Worm (Caenorhabditis elegans) whole organism, young adult: ENCODE data around the gene F43E2.1.

Source experiments
- B0336.3 ChIP-seq: fragments of 200-800 bp; sonication (Bioruptor generic); IDR thresholded peaks from 2 replicates; pipeline ENCODE4 v1.3.6; 2022; ENCODE audit warnings: missing genetic modification characterization, missing compliant biosample characterization
- C06A6.2 ChIP-seq: fragments of 200-800 bp; sonication (Bioruptor generic); conservative IDR thresholded peaks from 2 replicates; pipeline ENCODE4 v1.3.6; 2022; ENCODE audit warnings: missing genetic modification characterization, missing compliant biosample characterization
- D2030.7 ChIP-seq: fragments of 200-800 bp; sonication (Bioruptor generic); IDR thresholded peaks from 2 replicates; pipeline ENCODE4 v1.3.6; 2022; ENCODE audit warnings: missing genetic modification reagents, missing genetic modification characterization, missing compliant biosample characterization
- F10E7.11 ChIP-seq: sonication (generic microtip); optimal IDR thresholded peaks from 2 replicates; lab custom pipeline; 2017; ENCODE audit warnings: mild to moderate bottlenecking, missing genetic modification characterization, moderate library complexity, missing compliant biosample characterization
- F22D6.2 ChIP-seq: sonication (generic microtip); optimal IDR thresholded peaks from 2 replicates; lab custom pipeline; 2016; ENCODE audit warnings: mild to moderate bottlenecking, missing genetic modification characterization, missing compliant biosample characterization
- F23B12.7 ChIP-seq: sonication (generic microtip); optimal IDR thresholded peaks from 2 replicates; lab custom pipeline; 2017; ENCODE audit warnings: missing genetic modification characterization, mild to moderate bottlenecking, missing compliant biosample characterization, antibody characterized with exemption, moderate library complexity; ENCODE audit not compliant: insufficient read depth
- F39B2.1 ChIP-seq: fragments of 200-800 bp; sonication (Bioruptor generic); IDR thresholded peaks from 2 replicates; pipeline ENCODE4 v1.3.6; 2022; ENCODE audit warnings: missing genetic modification reagents, missing genetic modification characterization, missing compliant biosample characterization
- F49E8.2 ChIP-seq: sonication (generic microtip); optimal IDR thresholded peaks from 3 replicates; lab custom pipeline; 2017; ENCODE audit warnings: missing genetic modification characterization, mild to moderate bottlenecking, missing compliant biosample characterization, antibody characterized with exemption, moderate library complexity; ENCODE audit not compliant: insufficient read depth
- F55B11.4 ChIP-seq: sonication (generic microtip); optimal IDR thresholded peaks from 2 replicates; lab custom pipeline; 2016; ENCODE audit warnings: missing compliant biosample characterization, missing genetic modification characterization, borderline replicate concordance; ENCODE audit not compliant: insufficient read depth
- F57C9.4 ChIP-seq: sonication (generic microtip); optimal IDR thresholded peaks from 2 replicates; lab custom pipeline; 2017; ENCODE audit warnings: mild to moderate bottlenecking, missing genetic modification characterization, missing compliant biosample characterization
- ama-1 ChIP-seq, 3 experiments: fragments of 150-350 bp in 1 of 3; sonication (generic microtip) in 2 of 3; optimal IDR thresholded peaks; 2 replicates each; lab custom pipeline; 2014 to 2018; ENCODE audit warnings: missing biosample characterization in 2 of 3, missing genetic modification characterization in 2 of 3, missing genetic modification reagents in 2 of 3
- aptf-2 ChIP-seq: fragments of 200-800 bp; sonication (Bioruptor generic); conservative IDR thresholded peaks from 2 replicates; pipeline ENCODE4 v1.3.6; 2022; ENCODE audit warnings: missing genetic modification reagents, missing genetic modification characterization, missing compliant biosample characterization
- aptf-3 ChIP-seq: fragments of 200-800 bp; sonication (Bioruptor generic); IDR thresholded peaks from 2 replicates; pipeline ENCODE4 v1.3.6; 2022; ENCODE audit warnings: missing genetic modification characterization, missing compliant biosample characterization
- attf-3 ChIP-seq: fragments of 200-800 bp; sonication (Bioruptor generic); conservative IDR thresholded peaks from 2 replicates; pipeline ENCODE4 v1.3.6; 2022; ENCODE audit warnings: missing genetic modification reagents, missing genetic modification characterization, missing compliant biosample characterization
- attf-5 ChIP-seq: fragments of 200-800 bp; sonication (Bioruptor generic); optimal IDR thresholded peaks from 2 replicates; lab custom pipeline; 2018; ENCODE audit warnings: mild to moderate bottlenecking, missing genetic modification characterization, missing compliant biosample characterization
- ceh-100 ChIP-seq: fragments of 200-800 bp; sonication (Bioruptor generic); IDR thresholded peaks from 2 replicates; pipeline ENCODE4 v1.3.6; 2022; ENCODE audit warnings: missing genetic modification reagents, missing genetic modification characterization, missing compliant biosample characterization
- ceh-40 ChIP-seq: fragments of 200-800 bp; sonication (Bioruptor generic); IDR thresholded peaks from 2 replicates; pipeline ENCODE4 v1.3.6; 2022; ENCODE audit warnings: missing genetic modification characterization, missing compliant biosample characterization
- dpff-1 ChIP-seq: sonication (generic microtip); optimal IDR thresholded peaks from 2 replicates; lab custom pipeline; 2017; ENCODE audit warnings: mild to moderate bottlenecking, missing genetic modification characterization, missing compliant biosample characterization
- efl-1 ChIP-seq: fragments of 150-350 bp; optimal IDR thresholded peaks from 2 replicates; lab custom pipeline; 2014; ENCODE audit warnings: missing biosample characterization, missing genetic modification reagents, missing genetic modification characterization
- egrh-3 ChIP-seq: fragments of 200-800 bp; sonication (Bioruptor generic); IDR thresholded peaks from 2 replicates; pipeline ENCODE4 v1.3.6; 2022; ENCODE audit warnings: missing genetic modification reagents, missing genetic modification characterization, missing compliant biosample characterization
- ets-4 ChIP-seq: fragments of 200-800 bp; sonication (Bioruptor generic); optimal IDR thresholded peaks from 2 replicates; lab custom pipeline; 2018; ENCODE audit warnings: mild to moderate bottlenecking, missing genetic modification characterization, missing compliant biosample characterization
- hlh-12 ChIP-seq: sonication (generic microtip); optimal IDR thresholded peaks from 2 replicates; lab custom pipeline; 2016; ENCODE audit warnings: missing genetic modification characterization, missing compliant biosample characterization
- hsf-1 ChIP-seq: fragments of 200-800 bp; sonication (Bioruptor generic); IDR thresholded peaks from 2 replicates; pipeline ENCODE4 v1.3.6; 2022; ENCODE audit warnings: missing genetic modification reagents, missing genetic modification characterization, missing compliant biosample characterization
- let-526 ChIP-seq: fragments of 200-800 bp; sonication (Bioruptor generic); IDR thresholded peaks from 2 replicates; pipeline ENCODE4 v1.3.6; 2022; ENCODE audit warnings: missing genetic modification reagents, missing genetic modification characterization, missing compliant biosample characterization
- lin-26 ChIP-seq: fragments of 200-800 bp; sonication (Bioruptor generic); IDR thresholded peaks from 2 replicates; pipeline ENCODE4 v1.3.6; 2022; ENCODE audit warnings: missing genetic modification reagents, missing genetic modification characterization, missing compliant biosample characterization
- lir-1 ChIP-seq: fragments of 200-800 bp; sonication (Bioruptor generic); conservative IDR thresholded peaks from 2 replicates; pipeline ENCODE4 v1.3.6; 2022; ENCODE audit warnings: missing genetic modification reagents, missing genetic modification characterization, missing compliant biosample characterization
- lsl-1 ChIP-seq: fragments of 200-800 bp; sonication (Bioruptor generic); optimal IDR thresholded peaks from 2 replicates; lab custom pipeline; 2018; ENCODE audit warnings: mild to moderate bottlenecking, missing genetic modification characterization, moderate library complexity, missing compliant biosample characterization
- nfya-2 ChIP-seq: fragments of 200-800 bp; sonication (Bioruptor generic); IDR thresholded peaks from 2 replicates; pipeline ENCODE4 v1.3.6; 2022; ENCODE audit warnings: missing genetic modification reagents, missing genetic modification characterization, missing compliant biosample characterization
- nhr-179 ChIP-seq: sonication (generic microtip); optimal IDR thresholded peaks from 2 replicates; lab custom pipeline; 2016; ENCODE audit warnings: mild to moderate bottlenecking, missing genetic modification characterization, missing compliant biosample characterization
- pha-4 ChIP-seq: fragments of 150-350 bp; sonication (generic microtip); optimal IDR thresholded peaks from 2 replicates; lab custom pipeline; 2014; ENCODE audit warnings: missing biosample characterization, missing genetic modification reagents, missing genetic modification characterization
- sdz-38 ChIP-seq: sonication (generic microtip); optimal IDR thresholded peaks from 2 replicates; lab custom pipeline; 2016; ENCODE audit warnings: missing genotype, missing genetic modification characterization, missing compliant biosample characterization
- snpc-1.1 ChIP-seq: sonication (generic microtip); optimal IDR thresholded peaks from 2 replicates; lab custom pipeline; 2017; ENCODE audit warnings: missing genetic modification characterization, mild to moderate bottlenecking, missing compliant biosample characterization, antibody characterized with exemption, moderate library complexity, missing genotype, missing genetic modification reagents; ENCODE audit not compliant: insufficient read depth
- snpc-1.3 ChIP-seq: sonication (generic microtip); optimal IDR thresholded peaks from 2 replicates; lab custom pipeline; 2017; ENCODE audit warnings: missing genetic modification characterization, mild to moderate bottlenecking, missing compliant biosample characterization, antibody characterized with exemption, moderate library complexity, missing genotype, missing genetic modification reagents; ENCODE audit not compliant: insufficient read depth
- snpc-3.4 ChIP-seq: sonication (generic microtip); optimal IDR thresholded peaks from 2 replicates; lab custom pipeline; 2017; ENCODE audit warnings: missing genetic modification characterization, mild to moderate bottlenecking, missing compliant biosample characterization, antibody characterized with exemption, moderate library complexity, missing genotype, missing genetic modification reagents
- sptf-2 ChIP-seq: fragments of 200-800 bp; sonication (Bioruptor generic); optimal IDR thresholded peaks from 2 replicates; lab custom pipeline; 2018; ENCODE audit warnings: mild to moderate bottlenecking, missing genetic modification characterization, missing compliant biosample characterization
- tbp1 ChIP-seq: fragments of 200-800 bp; sonication (Bioruptor generic); optimal IDR thresholded peaks from 2 replicates; lab custom pipeline; 2018; ENCODE audit warnings: mild to moderate bottlenecking, missing genetic modification characterization, missing compliant biosample characterization
- unc-130 ChIP-seq: sonication (generic microtip); optimal IDR thresholded peaks from 2 replicates; lab custom pipeline; 2016; ENCODE audit warnings: missing genetic modification reagents, missing genetic modification characterization, missing compliant biosample characterization
- ztf-18 ChIP-seq: sonication (generic microtip); optimal IDR thresholded peaks from 2 replicates; lab custom pipeline; 2016; ENCODE audit warnings: missing genotype, mild to moderate bottlenecking, missing genetic modification characterization, missing compliant biosample characterization
- ztf-6 ChIP-seq: fragments of 200-800 bp; sonication (Bioruptor generic); IDR thresholded peaks from 2 replicates; pipeline ENCODE4 v1.3.6; 2022; ENCODE audit warnings: missing genetic modification reagents, missing genetic modification characterization, missing compliant biosample characterization

The F43E2.1 gene

ce11 chrII:7393922-7394689 is 19.0 kb downstream of the F43E2.1 start (continued):
- no peak for TF ChIP-seq F49E8.2 (tag; lab: Kevin White, UChicago)
- no peak for TF ChIP-seq ceh-40 (GFP tag; lab: Robert Waterston, UW)
- TF ChIP-seq snpc-1.1 (tag; lab: Kevin White, UChicago) = no peak
- TF ChIP-seq attf-3 (GFP tag; lab: Robert Waterston, UW) = no peak
- no peak for TF ChIP-seq hsf-1 (GFP tag; lab: Robert Waterston, UW)
- TF ChIP-seq ceh-100 = no peak
- TF ChIP-seq aptf-3 (GFP tag; lab: Robert Waterston, UW) = no peak
- TF ChIP-seq lir-1 (GFP tag; lab: Robert Waterston, UW) = no peak
- no peak for TF ChIP-seq dpff-1 (tag; lab: Kevin White, UChicago)
- TF ChIP-seq lsl-1 = peak; percentile 87
- no peak for TF ChIP-seq snpc-1.3
- no peak for TF ChIP-seq hlh-12 (tag; lab: Kevin White, UChicago)
- TF ChIP-seq F22D6.2 = no peak
- peak; percentile 25 for TF ChIP-seq efl-1 (GFP tag; lab: Kevin White, UChicago)
- TF ChIP-seq unc-130 = no peak
- peak; percentile 42 for TF ChIP-seq snpc-3.4 (tag; lab: Kevin White, UChicago)
- no peak for TF ChIP-seq F23B12.7 (tag; lab: Kevin White, UChicago)
- TF ChIP-seq sptf-2 (GFP tag; lab: Kevin White, UChicago) = no peak
- TF ChIP-seq pha-4 (tag; lab: Kevin White, UChicago) = no peak
- TF ChIP-seq egrh-3 (GFP tag; lab: Robert Waterston, UW) = no peak
- TF ChIP-seq F39B2.1 (GFP tag; lab: Robert Waterston, UW) = no peak
- TF ChIP-seq nhr-179 = no peak
- no peak for TF ChIP-seq F55B11.4 (tag; lab: Kevin White, UChicago)
- no peak for TF ChIP-seq sdz-38 (tag; lab: Kevin White, UChicago)
- TF ChIP-seq ama-1 (optimal IDR thresholded peaks at IDR 0.05; lab: Kevin White, UChicago) = peak; percentile 21
- no peak for TF ChIP-seq ama-1 (GFP tag; optimal IDR thresholded peaks at IDR 0.05; lab: Kevin White, UChicago)
- no peak for TF ChIP-seq aptf-2 (GFP tag; lab: Robert Waterston, UW)
- TF ChIP-seq C06A6.2 (GFP tag; lab: Robert Waterston, UW) = no peak
- no peak for TF ChIP-seq tbp1 (GFP tag; lab: Kevin White, UChicago)
- 0 out of 2 replicates have a peak, but pooled peaks have one; percentile 20 for TF ChIP-seq lin-26 (GFP tag; lab: Robert Waterston, UW)
- no peak for TF ChIP-seq let-526 (GFP tag; lab: Robert Waterston, UW)
- no peak for TF ChIP-seq ets-4 (GFP tag; lab: Kevin White, UChicago)
- TF ChIP-seq F10E7.11 (tag; lab: Kevin White, UChicago) = no peak
- no peak for TF ChIP-seq ztf-6 (GFP tag; lab: Robert Waterston, UW)
- TF ChIP-seq B0336.3 = no peak

DNA sequence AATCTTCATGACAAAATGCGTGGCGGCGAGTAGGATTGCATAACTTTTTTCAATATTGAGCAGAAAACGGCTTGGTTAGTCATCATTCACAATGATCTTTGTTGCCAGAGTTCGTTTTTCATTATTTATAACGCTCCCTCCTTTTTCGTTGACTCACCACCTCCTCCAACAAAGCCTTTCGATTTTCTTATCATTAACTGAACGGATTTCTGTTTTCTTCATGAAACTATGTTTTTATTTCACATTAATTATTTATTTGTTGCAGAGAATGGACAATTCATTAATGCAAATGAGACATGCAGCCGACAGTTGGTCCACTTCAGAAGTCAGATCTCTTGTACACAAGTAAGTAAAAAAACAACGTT is 19.6 kb downstream of the F43E2.1 start, which contains the start of gene bath-44:
TSS of gene bath-44 (plus strand) at position 266 of the 365 bp plus-strand sequence.
- TF ChIP-seq F57C9.4 (no peak), D2030.7 (GFP tag; lab: Robert Waterston, UW) (no peak), hlh-12 (tag; lab: Kevin White, UChicago) (no peak), ztf-18 (no peak), egrh-3 (GFP tag; lab: Robert Waterston, UW) (no peak), unc-130 (no peak), nfya-2 (GFP tag; lab: Robert Waterston, UW) (no peak), attf-5 (no peak)
